Worm (Caenorhabditis elegans) whole organism, midembryonic: ENCODE measurements around the gene F31F4.11.

Source experiments
- T22C8.4 ChIP-seq: fragments of 200-800 bp; sonication (Bioruptor generic); IDR thresholded peaks from 2 replicates; pipeline ENCODE4 v1.3.6; 2022; ENCODE audit warnings: missing genetic modification characterization, missing compliant biosample characterization
- cog-1 ChIP-seq: sonication (generic microtip); optimal IDR thresholded peaks from 2 replicates; lab custom pipeline; 2016; ENCODE audit warnings: missing genetic modification characterization, missing compliant biosample characterization
- flt-1 ChIP-seq: fragments of 200-800 bp; sonication (Bioruptor generic); IDR thresholded peaks from 2 replicates; pipeline ENCODE4 v1.3.6; 2022; ENCODE audit warnings: missing genetic modification characterization, missing compliant biosample characterization
- klf-2 ChIP-seq: fragments of 200-800 bp; sonication (Bioruptor generic); conservative IDR thresholded peaks from 2 replicates; pipeline ENCODE4 v1.3.6; 2022; ENCODE audit warnings: missing genetic modification reagents, missing genetic modification characterization, missing compliant biosample characterization
- med-1 ChIP-seq: sonication (generic microtip); optimal IDR thresholded peaks from 2 replicates; lab custom pipeline; 2017; ENCODE audit warnings: missing genetic modification characterization, mild to moderate bottlenecking, missing compliant biosample characterization, antibody characterized with exemption, missing genetic modification reagents; ENCODE audit not compliant: insufficient read depth
- ref-1 ChIP-seq: fragments of 200-800 bp; sonication (Bioruptor generic); conservative IDR thresholded peaks from 2 replicates; pipeline ENCODE4 v1.3.6; 2022; ENCODE audit warnings: missing genetic modification reagents, missing genetic modification characterization, missing compliant biosample characterization
- tab-1 ChIP-seq: fragments of 200-800 bp; sonication (Bioruptor generic); IDR thresholded peaks from 2 replicates; pipeline ENCODE4 v1.3.6; 2022; ENCODE audit warnings: missing genetic modification characterization, missing compliant biosample characterization
- ztf-23 ChIP-seq: fragments of 200-800 bp; sonication (Bioruptor generic); IDR thresholded peaks from 2 replicates; pipeline ENCODE4 v1.3.6; 2022; ENCODE audit warnings: missing genetic modification reagents, missing genetic modification characterization, missing compliant biosample characterization
- ztf-29 ChIP-seq: fragments of 200-800 bp; sonication (Bioruptor generic); IDR thresholded peaks from 2 replicates; pipeline ENCODE4 v1.3.6; 2022; ENCODE audit warnings: missing genetic modification reagents, missing genetic modification characterization, missing compliant biosample characterization

ce11 chrV:702260-702659, 38.0 kb upstream of the F31F4.11 start, which contains the start of gene srbc-37:
- no peak for TF ChIP-seq ref-1
- no peak for TF ChIP-seq ztf-23 (GFP tag; lab: Robert Waterston, UW)
- TF ChIP-seq flt-1, result no peak
- no peak for TF ChIP-seq ztf-29 (GFP tag; lab: Robert Waterston, UW)
- TF ChIP-seq tab-1 (GFP tag; lab: Robert Waterston, UW), result no peak
- no peak for TF ChIP-seq klf-2 (GFP tag; lab: Robert Waterston, UW)
- no peak for TF ChIP-seq cog-1
- TF ChIP-seq T22C8.4, result no peak
- TF ChIP-seq med-1 (GFP tag; lab: Kevin White, UChicago), result no peak
